Worm (Caenorhabditis elegans) whole organism, midembryonic: ENCODE results near the gene nlp-55.

Source experiments
- T22C8.4 ChIP-seq: fragments of 200-800 bp; sonication (Bioruptor generic); IDR thresholded peaks from 2 replicates; pipeline ENCODE4 v1.3.6; 2022; ENCODE audit warnings: missing genetic modification characterization, missing compliant biosample characterization
- cog-1 ChIP-seq: sonication (generic microtip); optimal IDR thresholded peaks from 2 replicates; lab custom pipeline; 2016; ENCODE audit warnings: missing genetic modification characterization, missing compliant biosample characterization
- flt-1 ChIP-seq: fragments of 200-800 bp; sonication (Bioruptor generic); IDR thresholded peaks from 2 replicates; pipeline ENCODE4 v1.3.6; 2022; ENCODE audit warnings: missing genetic modification characterization, missing compliant biosample characterization
- klf-2 ChIP-seq: fragments of 200-800 bp; sonication (Bioruptor generic); conservative IDR thresholded peaks from 2 replicates; pipeline ENCODE4 v1.3.6; 2022; ENCODE audit warnings: missing genetic modification reagents, missing genetic modification characterization, missing compliant biosample characterization
- med-1 ChIP-seq: sonication (generic microtip); optimal IDR thresholded peaks from 2 replicates; lab custom pipeline; 2017; ENCODE audit warnings: missing genetic modification characterization, mild to moderate bottlenecking, missing compliant biosample characterization, antibody characterized with exemption, missing genetic modification reagents; ENCODE audit not compliant: insufficient read depth
- ref-1 ChIP-seq: fragments of 200-800 bp; sonication (Bioruptor generic); conservative IDR thresholded peaks from 2 replicates; pipeline ENCODE4 v1.3.6; 2022; ENCODE audit warnings: missing genetic modification reagents, missing genetic modification characterization, missing compliant biosample characterization
- tab-1 ChIP-seq: fragments of 200-800 bp; sonication (Bioruptor generic); IDR thresholded peaks from 2 replicates; pipeline ENCODE4 v1.3.6; 2022; ENCODE audit warnings: missing genetic modification characterization, missing compliant biosample characterization
- ztf-23 ChIP-seq: fragments of 200-800 bp; sonication (Bioruptor generic); IDR thresholded peaks from 2 replicates; pipeline ENCODE4 v1.3.6; 2022; ENCODE audit warnings: missing genetic modification reagents, missing genetic modification characterization, missing compliant biosample characterization
- ztf-29 ChIP-seq: fragments of 200-800 bp; sonication (Bioruptor generic); IDR thresholded peaks from 2 replicates; pipeline ENCODE4 v1.3.6; 2022; ENCODE audit warnings: missing genetic modification reagents, missing genetic modification characterization, missing compliant biosample characterization

DNA sequence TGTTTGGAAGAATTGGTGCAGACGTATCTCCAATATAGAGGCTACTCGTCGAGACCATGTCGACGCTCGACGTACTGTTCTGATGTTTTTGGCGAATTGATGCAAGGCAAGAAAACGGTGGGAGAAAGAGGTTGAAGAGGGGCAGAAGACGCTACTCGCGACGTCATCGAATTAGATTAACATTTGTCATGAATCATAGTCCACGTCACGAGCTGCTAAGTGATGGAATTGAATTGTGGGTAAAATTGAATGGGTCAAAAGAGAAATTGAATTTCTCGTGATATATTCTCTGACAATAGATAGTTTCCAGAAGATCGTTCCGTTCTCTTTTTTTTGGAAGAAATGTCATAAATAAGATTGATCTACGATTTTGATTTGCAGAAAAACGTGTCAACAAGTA, 35.5 kb downstream of the nlp-55 start:
- TF ChIP-seq klf-2 (GFP tag; lab: Robert Waterston, UW) (no peak), cog-1 (no peak), ztf-23 (no peak), ztf-29 (no peak), tab-1 (no peak), T22C8.4 (GFP tag; lab: Robert Waterston, UW) (no peak), flt-1 (GFP tag; lab: Robert Waterston, UW) (no peak), ref-1 (GFP tag; lab: Robert Waterston, UW) (no peak), med-1 (GFP tag; lab: Kevin White, UChicago) (no peak)
